Fruit fly (Drosophila melanogaster) whole organism, embryonic: ENCODE results near the gene CG42822.

Source experiments
- Bdp1 ChIP-seq: fragments of 200-800 bp; sonication (Bioruptor generic); optimal IDR thresholded peaks from 3 replicates; lab custom pipeline; 2016; ENCODE audit warnings: missing biosample characterization, missing genetic modification characterization
- Bgb ChIP-seq: fragments of 200-800 bp; sonication (Bioruptor generic); IDR thresholded peaks from 2 replicates; pipeline ENCODE4 v1.3.6; 2022; ENCODE audit warnings: missing biosample characterization, missing genetic modification characterization; ENCODE audit not compliant: partially characterized antibody
- CG11504 ChIP-seq: fragments of 200-800 bp; sonication (Bioruptor generic); optimal IDR thresholded peaks from 3 replicates; lab custom pipeline; 2019; ENCODE audit warnings: missing biosample characterization, mild to moderate bottlenecking, missing genetic modification characterization, moderate library complexity
- CG12942 ChIP-seq: fragments of 200-800 bp; sonication (Bioruptor generic); optimal IDR thresholded peaks from 3 replicates; lab custom pipeline; 2016; ENCODE audit warnings: missing biosample characterization, missing genetic modification characterization
- CG15269 ChIP-seq: fragments of 200-800 bp; sonication (Bioruptor generic); optimal IDR thresholded peaks from 2 replicates; lab custom pipeline; 2018; ENCODE audit warnings: missing biosample characterization, mild to moderate bottlenecking, missing genetic modification characterization, moderate library complexity
- CG1602 ChIP-seq: fragments of 200-800 bp; sonication (Bioruptor generic); optimal IDR thresholded peaks from 3 replicates; lab custom pipeline; 2016; ENCODE audit warnings: missing biosample characterization, missing genetic modification characterization
- CG17186 ChIP-seq: fragments of 200-800 bp; sonication (Bioruptor generic); optimal IDR thresholded peaks from 3 replicates; lab custom pipeline; 2017; ENCODE audit warnings: missing biosample characterization, missing genetic modification reagents, missing genetic modification characterization
- CG17361 ChIP-seq: fragments of 200-800 bp; sonication (Bioruptor generic); IDR thresholded peaks from 3 replicates; pipeline ENCODE4 v1.3.6; 2022; ENCODE audit warnings: missing biosample characterization, missing genetic modification characterization
- CG17385 ChIP-seq: fragments of 200-800 bp; sonication (Bioruptor generic); optimal IDR thresholded peaks from 3 replicates; lab custom pipeline; 2018; ENCODE audit warnings: missing biosample characterization, mild to moderate bottlenecking, missing genetic modification characterization
- CG17568 ChIP-seq: fragments of 200-800 bp; sonication (Bioruptor generic); optimal IDR thresholded peaks from 2 replicates; lab custom pipeline; 2018; ENCODE audit warnings: missing biosample characterization, mild to moderate bottlenecking, missing genetic modification characterization, moderate library complexity
- CG18764 ChIP-seq: fragments of 200-800 bp; sonication (Bioruptor generic); optimal IDR thresholded peaks from 3 replicates; lab custom pipeline; 2016; ENCODE audit warnings: missing biosample characterization, missing genetic modification characterization
- CG2129 ChIP-seq: fragments of 200-800 bp; sonication (Bioruptor generic); IDR thresholded peaks from 2 replicates; pipeline ENCODE4 v1.3.6; 2022; ENCODE audit warnings: missing biosample characterization, missing genetic modification characterization; ENCODE audit not compliant: partially characterized antibody
- CG32532 ChIP-seq: fragments of 200-800 bp; sonication (Bioruptor generic); IDR thresholded peaks from 2 replicates; pipeline ENCODE4 v1.3.6; 2022; ENCODE audit warnings: missing biosample characterization, missing genetic modification characterization
- CG42726 ChIP-seq: fragments of 200-800 bp; sonication (Bioruptor generic); IDR thresholded peaks from 2 replicates; pipeline ENCODE4 v1.3.6; 2022; ENCODE audit warnings: missing biosample characterization, missing genetic modification characterization; ENCODE audit not compliant: partially characterized antibody
- CG5180 ChIP-seq: fragments of 200-800 bp; sonication (Bioruptor generic); optimal IDR thresholded peaks from 3 replicates; lab custom pipeline; 2017; ENCODE audit warnings: missing biosample characterization, missing genetic modification characterization, mild to moderate bottlenecking, moderate library complexity, missing genetic modification reagents
- CG5953 ChIP-seq: fragments of 200-800 bp; sonication (Bioruptor generic); IDR thresholded peaks from 2 replicates; pipeline ENCODE4 v1.3.6; 2022; ENCODE audit warnings: missing biosample characterization, missing genetic modification characterization
- Camta ChIP-seq: fragments of 200-800 bp; sonication (Bioruptor generic); optimal IDR thresholded peaks from 2 replicates; lab custom pipeline; 2016; ENCODE audit warnings: missing biosample characterization, missing genetic modification characterization
- D ChIP-seq, 2 experiments: fragments of 200-800 bp in 1 of 2; fragments of >200 bp in 1 of 2; sonication (Bioruptor generic) in 1 of 2; optimal IDR thresholded peaks; 2 replicates in 1 of 2; 3 replicates in 1 of 2; lab custom pipeline; 2017; ENCODE audit warnings: mild to moderate bottlenecking in 1 of 2, missing biosample characterization in 1 of 2, missing genetic modification characterization in 1 of 2, missing genetic modification reagents in 1 of 2
- MBD-R2 ChIP-seq: fragments of 200-800 bp; sonication (Bioruptor generic); IDR thresholded peaks from 2 replicates; pipeline ENCODE4 v1.3.6; 2022; ENCODE audit warnings: missing biosample characterization, missing genetic modification characterization
- Med ChIP-seq: fragments of 200-800 bp; sonication (Bioruptor generic); peaks from one replicate; lab custom pipeline; 2016; ENCODE audit warnings: missing biosample characterization, missing genetic modification characterization, mild to moderate bottlenecking, inconsistent platforms, moderate library complexity
- Side ChIP-seq: fragments of 200-800 bp; sonication (Bioruptor generic); optimal IDR thresholded peaks from 2 replicates; lab custom pipeline; 2016; ENCODE audit warnings: missing biosample characterization, missing genetic modification characterization
- Sox100B ChIP-seq: fragments of 200-800 bp; sonication (Bioruptor generic); optimal IDR thresholded peaks from 3 replicates; lab custom pipeline; 2018; ENCODE audit warnings: missing biosample characterization, mild to moderate bottlenecking, missing genetic modification characterization
- Sox102F ChIP-seq: fragments of 200-800 bp; sonication (Bioruptor generic); optimal IDR thresholded peaks from 2 replicates; lab custom pipeline; 2018; ENCODE audit warnings: missing biosample characterization, mild to moderate bottlenecking, missing genetic modification characterization, moderate library complexity
- Tbp ChIP-seq: fragments of >200 bp; optimal IDR thresholded peaks from 2 replicates; lab custom pipeline; 2018; ENCODE audit warnings: missing biosample characterization, missing genetic modification characterization
- Xbp1 ChIP-seq: fragments of 200-800 bp; sonication (Bioruptor generic); optimal IDR thresholded peaks from 3 replicates; lab custom pipeline; 2016; ENCODE audit warnings: missing biosample characterization, mild to moderate bottlenecking, missing genetic modification characterization
- ab ChIP-seq: fragments of 200-800 bp; sonication (Bioruptor generic); optimal IDR thresholded peaks from 2 replicates; lab custom pipeline; 2016; ENCODE audit warnings: missing biosample characterization, missing genetic modification characterization
- abd-A ChIP-seq: fragments of 200-800 bp; sonication (Bioruptor generic); optimal IDR thresholded peaks from 3 replicates; lab custom pipeline; 2019; ENCODE audit warnings: missing biosample characterization, mild to moderate bottlenecking, missing genetic modification characterization, moderate library complexity
- chif ChIP-seq, 2 experiments: fragments of 200-800 bp; sonication (Bioruptor generic); optimal IDR thresholded peaks; 3 replicates each; lab custom pipeline; 2016; ENCODE audit warnings: missing biosample characterization in 2 of 2, missing genetic modification characterization in 2 of 2
- crp ChIP-seq, 2 experiments: fragments of 200-800 bp; sonication (Bioruptor generic); optimal IDR thresholded peaks; 2 replicates in 1 of 2; 3 replicates in 1 of 2; lab custom pipeline; 2017; ENCODE audit warnings: missing biosample characterization in 2 of 2, missing genetic modification characterization in 2 of 2, mild to moderate bottlenecking in 1 of 2, moderate library complexity in 1 of 2
- dan ChIP-seq: fragments of 200-800 bp; sonication (Bioruptor generic); IDR thresholded peaks from 2 replicates; pipeline ENCODE4 v1.3.6; 2022; ENCODE audit warnings: missing biosample characterization, missing genetic modification characterization
- dysf ChIP-seq: fragments of 200-800 bp; sonication (Bioruptor generic); IDR thresholded peaks from 3 replicates; pipeline ENCODE4 v1.3.6; 2022; ENCODE audit warnings: missing biosample characterization, missing genetic modification characterization
- eve ChIP-seq, 2 experiments: fragments of >200 bp; optimal IDR thresholded peaks; 2 replicates each; lab custom pipeline; 2017; ENCODE audit warnings: missing biosample characterization in 2 of 2, missing genetic modification characterization in 2 of 2
- fd3F ChIP-seq: fragments of 200-800 bp; sonication (Bioruptor generic); optimal IDR thresholded peaks from 2 replicates; lab custom pipeline; 2018; ENCODE audit warnings: missing biosample characterization, mild to moderate bottlenecking, missing genetic modification characterization, moderate library complexity
- ftz-f1 ChIP-seq: fragments of 200-800 bp; sonication (Bioruptor generic); optimal IDR thresholded peaks from 2 replicates; lab custom pipeline; 2016; ENCODE audit warnings: missing biosample characterization, missing genetic modification characterization
- grn ChIP-seq: fragments of 200-800 bp; sonication (Bioruptor generic); optimal IDR thresholded peaks from 3 replicates; lab custom pipeline; 2017; ENCODE audit warnings: missing biosample characterization, missing genetic modification characterization
- gsb ChIP-seq: fragments of 200-800 bp; sonication (Bioruptor generic); IDR thresholded peaks from 2 replicates; pipeline ENCODE4 v1.3.6; 2022; ENCODE audit warnings: missing biosample characterization, missing genetic modification characterization
- gt ChIP-seq: fragments of 200-800 bp; sonication (Bioruptor generic); IDR thresholded peaks from 2 replicates; pipeline ENCODE4 v1.3.6; 2022; ENCODE audit warnings: missing biosample characterization, missing genetic modification characterization
- ind ChIP-seq: fragments of 200-800 bp; sonication (Bioruptor generic); optimal IDR thresholded peaks from 3 replicates; lab custom pipeline; 2016; ENCODE audit warnings: missing biosample characterization, missing genetic modification characterization
- lab ChIP-seq: fragments of 200-800 bp; sonication (Bioruptor generic); optimal IDR thresholded peaks from 3 replicates; lab custom pipeline; 2017; ENCODE audit warnings: missing biosample characterization, missing genetic modification characterization, mild to moderate bottlenecking, moderate library complexity, missing genetic modification reagents
- lmd ChIP-seq: fragments of 200-800 bp; sonication (Bioruptor generic); IDR thresholded peaks from 2 replicates; pipeline ENCODE4 v1.3.6; 2022; ENCODE audit warnings: missing biosample characterization, missing genetic modification characterization
- lov ChIP-seq, 2 experiments: fragments of 200-800 bp in 1 of 2; fragments of >200 bp in 1 of 2; sonication (Bioruptor generic) in 1 of 2; IDR thresholded peaks in 1 of 2; optimal IDR thresholded peaks in 1 of 2; 2 replicates in 1 of 2; 3 replicates in 1 of 2; pipeline versions ENCODE4 v1.3.6 to Lab custom; 2017 to 2022; ENCODE audit warnings: missing biosample characterization in 1 of 2, missing genetic modification characterization in 1 of 2
- nmo ChIP-seq: fragments of 200-800 bp; sonication (Bioruptor generic); optimal IDR thresholded peaks from 2 replicates; lab custom pipeline; 2018; ENCODE audit warnings: missing biosample characterization, mild to moderate bottlenecking, missing genetic modification characterization, moderate library complexity
- odd ChIP-seq: fragments of 200-800 bp; sonication (Bioruptor generic); optimal IDR thresholded peaks from 2 replicates; lab custom pipeline; 2017; ENCODE audit warnings: missing biosample characterization, mild to moderate bottlenecking, missing genetic modification characterization
- pum ChIP-seq: fragments of 200-800 bp; sonication (Bioruptor generic); optimal IDR thresholded peaks from 2 replicates; lab custom pipeline; 2016; ENCODE audit warnings: missing biosample characterization, missing genetic modification characterization
- slou ChIP-seq: fragments of 200-800 bp; sonication (Bioruptor generic); optimal IDR thresholded peaks from 3 replicates; lab custom pipeline; 2016; ENCODE audit warnings: missing biosample characterization, missing genetic modification characterization
- sob ChIP-seq: fragments of 200-800 bp; sonication (Bioruptor generic); IDR thresholded peaks from 2 replicates; pipeline ENCODE4 v1.3.6; 2022; ENCODE audit warnings: missing biosample characterization, missing genetic modification characterization
- sug ChIP-seq: fragments of 200-800 bp; optimal IDR thresholded peaks from 2 replicates; lab custom pipeline; 2019; ENCODE audit warnings: missing biosample characterization, mild to moderate bottlenecking, missing genetic modification characterization, moderate library complexity
- tup ChIP-seq: fragments of 200-800 bp; sonication (Bioruptor generic); optimal IDR thresholded peaks from 2 replicates; lab custom pipeline; 2016; ENCODE audit warnings: missing biosample characterization, mild to moderate bottlenecking, missing genetic modification characterization, moderate library complexity
- twi ChIP-seq: fragments of 200-800 bp; optimal IDR thresholded peaks from 2 replicates; lab custom pipeline; 2019; ENCODE audit warnings: missing biosample characterization, mild to moderate bottlenecking, missing genetic modification characterization, moderate library complexity
- vfl ChIP-seq: fragments of 200-800 bp; sonication (Bioruptor generic); optimal IDR thresholded peaks from 2 replicates; lab custom pipeline; 2016; ENCODE audit warnings: missing biosample characterization, missing genetic modification characterization

The CG42822 gene

dm6 chr3R:17401289-17401752, 12.4 kb upstream of the CG42822 start (continued):
- 0 out of 3 replicates have a peak, but pooled peaks have one; percentile 24 for TF ChIP-seq dysf (GFP tag; lab: Robert Waterston, UW)
- TF ChIP-seq Tbp (GFP tag; lab: Kevin White, UChicago) = no peak
- TF ChIP-seq CG1602 (GFP tag; lab: Kevin White, UChicago) = peak; percentile 22
- TF ChIP-seq pum (GFP tag; lab: Kevin White, UChicago) = peak; percentile 52
- TF ChIP-seq CG32532 (GFP tag; lab: Robert Waterston, UW) = peak; percentile 76
- peak; percentile 9 for TF ChIP-seq CG18764 (GFP tag; lab: Kevin White, UChicago)
- peak; percentile 83 for TF ChIP-seq Med (GFP tag; lab: Kevin White, UChicago)
- peak in 1 of 2 experiments; percentile 12 for TF ChIP-seq crp (GFP tag; optimal IDR thresholded peaks at IDR 0.05; lab: Kevin White, UChicago)
- peak; percentile 53 for TF ChIP-seq Camta (GFP tag; lab: Kevin White, UChicago)
- TF ChIP-seq ind (GFP tag; lab: Kevin White, UChicago) = peak; percentile 33
- TF ChIP-seq CG2129 (GFP tag; lab: Robert Waterston, UW) = 0 out of 2 replicates have a peak, but pooled peaks have one; percentile 19
- peak; percentile 72 for TF ChIP-seq Xbp1 (GFP tag; lab: Kevin White, UChicago)
- peak; percentile 27; the same call in 1 of the 2 replicates for TF ChIP-seq lmd
- peak; percentile 21 for TF ChIP-seq CG17186 (GFP tag; lab: Kevin White, UChicago)
- 0 out of 3 replicates have a peak, but pooled peaks have one; percentile 16 for TF ChIP-seq CG17361 (GFP tag; lab: Robert Waterston, UW)
- peak; percentile 54 for TF ChIP-seq nmo
- no peak for TF ChIP-seq gsb (GFP tag; lab: Robert Waterston, UW)
- TF ChIP-seq CG17568 (GFP tag; lab: Kevin White, UChicago) = no peak
- peak; percentile 54 for TF ChIP-seq vfl (GFP tag; lab: Kevin White, UChicago)
- TF ChIP-seq tup (GFP tag; lab: Kevin White, UChicago) = no peak
- peak; percentile 33 for TF ChIP-seq odd
- peak; percentile 65 for TF ChIP-seq MBD-R2 (GFP tag; lab: Robert Waterston, UW)
- TF ChIP-seq abd-A (tag; lab: Kevin White, UChicago) = peak; percentile 54
- peak; percentile 60 for TF ChIP-seq CG11504 (tag; lab: Kevin White, UChicago)
- TF ChIP-seq sob (GFP tag; lab: Robert Waterston, UW) = 0 out of 2 replicates have a peak, but pooled peaks have one; percentile 43
- peak; percentile 57 for TF ChIP-seq CG12942 (GFP tag; lab: Kevin White, UChicago)
- peak; percentile 13 for TF ChIP-seq slou
- peak; percentile 52 for TF ChIP-seq sug (tag; lab: Kevin White, UChicago)
- TF ChIP-seq CG42726 (GFP tag; lab: Robert Waterston, UW) = peak; percentile 43; the same call in 1 of the 2 replicates
- no peak for TF ChIP-seq lov (optimal IDR thresholded peaks at IDR 0.05; lab: Kevin White, UChicago)
- TF ChIP-seq lov (GFP tag; IDR thresholded peaks at IDR 0.05; lab: Robert Waterston, UW) = no peak
- TF ChIP-seq CG5953 (GFP tag; lab: Robert Waterston, UW) = no peak
- TF ChIP-seq twi (tag; lab: Kevin White, UChicago) = peak; percentile 11
- TF ChIP-seq CG17385 = peak; percentile 60
- TF ChIP-seq fd3F (GFP tag; lab: Kevin White, UChicago) = peak; percentile 53
- TF ChIP-seq Bgb = peak; percentile 86
- no peak for TF ChIP-seq Side (GFP tag; lab: Kevin White, UChicago)
- TF ChIP-seq chif (GFP tag; optimal IDR thresholded peaks at IDR 0.05; lab: Kevin White, UChicago) = peak in 1 of 2 experiments; percentile 43
- TF ChIP-seq ab = peak; percentile 11
- peak; percentile 76 for TF ChIP-seq grn (GFP tag; lab: Kevin White, UChicago)

- TF ChIP-seq dan (GFP tag; lab: Robert Waterston, UW) (no peak), eve (GFP tag; optimal IDR thresholded peaks at IDR 0.05; lab: Kevin White, UChicago) (no peak), D (optimal IDR thresholded peaks at IDR 0.05; lab: Kevin White, UChicago) (no peak), D (GFP tag; optimal IDR thresholded peaks at IDR 0.05; lab: Kevin White, UChicago) (peak; percentile 45), gt (GFP tag; lab: Robert Waterston, UW) (no peak), Sox100B (GFP tag; lab: Kevin White, UChicago) (no peak), CG15269 (tag; lab: Kevin White, UChicago) (peak; percentile 47), Bdp1 (peak; percentile 25), Sox102F (GFP tag; lab: Kevin White, UChicago) (peak; percentile 68), ftz-f1 (GFP tag; lab: Kevin White, UChicago) (peak; percentile 38), pum (GFP tag; lab: Kevin White, UChicago) (peak; percentile 59), lab (GFP tag; lab: Kevin White, UChicago) (peak; percentile 79), CG5180 (GFP tag; lab: Kevin White, UChicago) (no peak)
Observed at dm6 chr3R:17402434-17402833, 11.3 kb upstream of the CG42822 start, which contains the start of gene Sur-8. Gene Sur-8, minus strand, starts transcription at chr3R:17402515.
